Fruit fly (Drosophila melanogaster): ENCODE measurements around the gene ft.

Gene ft

dm6 chr2L:4179386-4179785, 42.2 kb downstream of the ft start:
- TF ChIP-seq usp (GFP tag; optimal IDR thresholded peaks at IDR 0.05) (no peak), CG8478 (optimal IDR thresholded peaks at IDR 0.05) (no peak), pan (optimal IDR thresholded peaks at IDR 0.05) (no peak), EcR (GFP tag; optimal IDR thresholded peaks at IDR 0.05) (no peak), psq (optimal IDR thresholded peaks at IDR 0.05) (no peak), Dll (optimal IDR thresholded peaks at IDR 0.05) (no peak)

dm6 chr2L:4166034-4166433, 55.6 kb downstream of the ft start, which contains the start of gene Or24a:
Gene Or24a, minus strand, starts transcription at chr2L:4166134.
- TF ChIP-seq psq (optimal IDR thresholded peaks at IDR 0.05) = no peak
- no peak for TF ChIP-seq EcR (GFP tag; optimal IDR thresholded peaks at IDR 0.05)
- TF ChIP-seq usp (GFP tag; optimal IDR thresholded peaks at IDR 0.05) = no peak
- TF ChIP-seq pan (optimal IDR thresholded peaks at IDR 0.05) = no peak
- no peak for TF ChIP-seq Dll (optimal IDR thresholded peaks at IDR 0.05)
- no peak for TF ChIP-seq CG8478 (optimal IDR thresholded peaks at IDR 0.05)

- TF ChIP-seq EcR (GFP tag; optimal IDR thresholded peaks at IDR 0.05) = no peak
- TF ChIP-seq Dll (optimal IDR thresholded peaks at IDR 0.05) = no peak
- no peak for TF ChIP-seq usp (GFP tag; optimal IDR thresholded peaks at IDR 0.05)
- TF ChIP-seq CG8478 (optimal IDR thresholded peaks at IDR 0.05) = no peak
- TF ChIP-seq psq (optimal IDR thresholded peaks at IDR 0.05) = no peak
- TF ChIP-seq pan (optimal IDR thresholded peaks at IDR 0.05) = no peak
These were observed 72.6 kb downstream of the ft start, which contains the start of gene CG2955 for dm6 chr2L:4148979-4149378. Gene CG2955, plus strand, starts transcription at chr2L:4149279.

Measured in whole organism.